Fruit fly (Drosophila melanogaster) whole organism, embryonic: ENCODE data around the gene H.

Source experiments
- Ada2b ChIP-seq: fragments of 200-800 bp; sonication (Bioruptor generic); IDR thresholded peaks from 2 replicates; pipeline ENCODE4 v1.3.6; 2022; ENCODE audit warnings: missing biosample characterization, missing genetic modification characterization
- CG10267 ChIP-seq: fragments of 200-800 bp; sonication (Bioruptor generic); optimal IDR thresholded peaks from 2 replicates; lab custom pipeline; 2018; ENCODE audit warnings: missing biosample characterization, mild to moderate bottlenecking, missing genetic modification characterization, moderate library complexity
- CG10654 ChIP-seq: fragments of 200-800 bp; sonication (Bioruptor generic); optimal IDR thresholded peaks from 2 replicates; lab custom pipeline; 2016; ENCODE audit warnings: missing biosample characterization, missing genetic modification characterization
- CG12219 ChIP-seq: fragments of 200-800 bp; sonication (Bioruptor generic); optimal IDR thresholded peaks from 3 replicates; lab custom pipeline; 2018; ENCODE audit warnings: missing biosample characterization, mild to moderate bottlenecking, missing genetic modification characterization
- CG13424 ChIP-seq: fragments of 200-800 bp; sonication (Bioruptor generic); optimal IDR thresholded peaks from 2 replicates; lab custom pipeline; 2019; ENCODE audit warnings: missing biosample characterization, mild to moderate bottlenecking, missing genetic modification characterization, moderate library complexity
- CG14860 ChIP-seq: fragments of 200-800 bp; sonication (Bioruptor generic); IDR thresholded peaks from 3 replicates; pipeline ENCODE4 v1.3.6; 2022; ENCODE audit warnings: missing biosample characterization, missing genetic modification characterization; ENCODE audit not compliant: partially characterized antibody
- CG16813 ChIP-seq: fragments of 200-800 bp; sonication (Bioruptor generic); IDR thresholded peaks from 3 replicates; pipeline ENCODE4 v1.3.6; 2022; ENCODE audit warnings: missing biosample characterization, missing genetic modification characterization; ENCODE audit not compliant: partially characterized antibody
- CG2199 ChIP-seq: fragments of 200-800 bp; sonication (Bioruptor generic); IDR thresholded peaks from 3 replicates; pipeline ENCODE4 v1.3.6; 2022; ENCODE audit warnings: missing biosample characterization, missing genetic modification characterization
- CG2678 ChIP-seq: fragments of 200-800 bp; sonication (Bioruptor generic); optimal IDR thresholded peaks from 3 replicates; lab custom pipeline; 2019; ENCODE audit warnings: missing biosample characterization, mild to moderate bottlenecking, missing genetic modification characterization, moderate library complexity
- CG2889 ChIP-seq: fragments of 200-800 bp; sonication (Bioruptor generic); IDR thresholded peaks from 3 replicates; pipeline ENCODE4 v1.3.6; 2022; ENCODE audit warnings: missing biosample characterization, missing genetic modification characterization
- CG34224 ChIP-seq: fragments of 200-800 bp; sonication (Bioruptor generic); IDR thresholded peaks from 3 replicates; pipeline ENCODE4 v1.3.6; 2022; ENCODE audit warnings: missing biosample characterization, missing genetic modification characterization; ENCODE audit not compliant: partially characterized antibody
- CG3847 ChIP-seq: fragments of 200-800 bp; sonication (Bioruptor generic); IDR thresholded peaks from 2 replicates; pipeline ENCODE4 v1.3.6; 2022; ENCODE audit warnings: missing biosample characterization, missing genetic modification characterization
- CG4360 ChIP-seq: fragments of 200-800 bp; sonication (Bioruptor generic); IDR thresholded peaks from 2 replicates; pipeline ENCODE4 v1.3.6; 2022; ENCODE audit warnings: missing biosample characterization, missing genetic modification characterization
- CG6791 ChIP-seq: fragments of 200-800 bp; sonication (Bioruptor generic); IDR thresholded peaks from 3 replicates; pipeline ENCODE4 v1.3.6; 2022; ENCODE audit warnings: missing biosample characterization, missing genetic modification characterization; ENCODE audit not compliant: partially characterized antibody
- CG9215 ChIP-seq: fragments of 200-800 bp; sonication (Bioruptor generic); IDR thresholded peaks from 2 replicates; pipeline ENCODE4 v1.3.6; 2022; ENCODE audit warnings: missing biosample characterization, missing genetic modification characterization
- Dbx ChIP-seq: fragments of 200-800 bp; sonication (Bioruptor generic); IDR thresholded peaks from 3 replicates; pipeline ENCODE4 v1.3.6; 2022; ENCODE audit warnings: missing biosample characterization, missing genetic modification characterization
- Doc2 ChIP-seq: fragments of 200-800 bp; sonication (Bioruptor generic); IDR thresholded peaks from 2 replicates; pipeline ENCODE4 v1.3.6; 2022; ENCODE audit warnings: missing biosample characterization, missing genetic modification characterization
- Dp ChIP-seq: fragments of 200-800 bp; sonication (Bioruptor generic); optimal IDR thresholded peaks from 2 replicates; lab custom pipeline; 2018; ENCODE audit warnings: missing biosample characterization, mild to moderate bottlenecking, missing genetic modification characterization, moderate library complexity
- Gsc ChIP-seq: fragments of 200-800 bp; sonication (Bioruptor generic); IDR thresholded peaks from 2 replicates; pipeline ENCODE4 v1.3.6; 2022; ENCODE audit warnings: missing biosample characterization, missing genetic modification characterization
- H15 ChIP-seq: fragments of 200-800 bp; sonication (Bioruptor generic); IDR thresholded peaks from 3 replicates; pipeline ENCODE4 v1.3.6; 2022; ENCODE audit warnings: missing biosample characterization, missing genetic modification characterization
- Hand ChIP-seq: fragments of 200-800 bp; sonication (Bioruptor generic); optimal IDR thresholded peaks from 2 replicates; lab custom pipeline; 2017; ENCODE audit warnings: mild to moderate bottlenecking, missing biosample characterization, missing genetic modification reagents, missing genetic modification characterization
- HmgZ ChIP-seq: fragments of 200-800 bp; sonication (Bioruptor generic); optimal IDR thresholded peaks from 2 replicates; lab custom pipeline; 2018; ENCODE audit warnings: missing biosample characterization, mild to moderate bottlenecking, missing genetic modification characterization
- MESR4 ChIP-seq: fragments of 200-800 bp; sonication (Bioruptor generic); optimal IDR thresholded peaks from 2 replicates; lab custom pipeline; 2018; ENCODE audit warnings: missing biosample characterization, mild to moderate bottlenecking, missing genetic modification characterization, moderate library complexity
- Nf-YA ChIP-seq: fragments of 200-800 bp; sonication (Bioruptor generic); IDR thresholded peaks from 2 replicates; pipeline ENCODE4 v1.3.6; 2022; ENCODE audit warnings: missing biosample characterization, missing genetic modification characterization
- PHDP ChIP-seq: fragments of 200-800 bp; sonication (Bioruptor generic); optimal IDR thresholded peaks from 3 replicates; lab custom pipeline; 2018; ENCODE audit warnings: missing biosample characterization, mild to moderate bottlenecking, missing genetic modification characterization, moderate library complexity
- abd-A ChIP-seq: fragments of 200-800 bp; sonication (Bioruptor generic); optimal IDR thresholded peaks from 3 replicates; lab custom pipeline; 2019; ENCODE audit warnings: missing biosample characterization, mild to moderate bottlenecking, missing genetic modification characterization, moderate library complexity
- amos ChIP-seq: fragments of 200-800 bp; sonication (Bioruptor generic); IDR thresholded peaks from 2 replicates; pipeline ENCODE4 v1.3.6; 2022; ENCODE audit warnings: missing biosample characterization, missing genetic modification characterization; ENCODE audit not compliant: partially characterized antibody
- bbx ChIP-seq: fragments of 200-800 bp; sonication (Bioruptor generic); IDR thresholded peaks from 2 replicates; pipeline ENCODE4 v1.3.6; 2022; ENCODE audit warnings: missing biosample characterization, missing genetic modification characterization; ENCODE audit not compliant: partially characterized antibody
- bigmax ChIP-seq: fragments of 200-800 bp; sonication (Bioruptor generic); optimal IDR thresholded peaks from 2 replicates; lab custom pipeline; 2018; ENCODE audit warnings: missing biosample characterization, mild to moderate bottlenecking, missing genetic modification characterization
- bsh ChIP-seq, 2 experiments: fragments of 200-800 bp; sonication (Bioruptor generic); optimal IDR thresholded peaks; 2 replicates each; lab custom pipeline; 2017 to 2018; ENCODE audit warnings: mild to moderate bottlenecking in 2 of 2, missing biosample characterization in 2 of 2, missing genetic modification characterization in 2 of 2, moderate library complexity in 1 of 2
- chn ChIP-seq: fragments of 200-800 bp; sonication (Bioruptor generic); optimal IDR thresholded peaks from 2 replicates; lab custom pipeline; 2016; ENCODE audit warnings: missing biosample characterization, missing genetic modification characterization
- ci ChIP-seq: fragments of 200-800 bp; sonication (Bioruptor generic); IDR thresholded peaks from 3 replicates; pipeline ENCODE4 v1.3.6; 2022; ENCODE audit warnings: missing biosample characterization, missing genetic modification characterization
- crol ChIP-seq: fragments of 200-800 bp; sonication (Bioruptor generic); IDR thresholded peaks from 2 replicates; pipeline ENCODE4 v1.3.6; 2022; ENCODE audit warnings: missing biosample characterization, missing genetic modification characterization
- crp ChIP-seq, 2 experiments: fragments of 200-800 bp; sonication (Bioruptor generic); optimal IDR thresholded peaks; 2 replicates in 1 of 2; 3 replicates in 1 of 2; lab custom pipeline; 2017; ENCODE audit warnings: missing biosample characterization in 2 of 2, missing genetic modification characterization in 2 of 2, mild to moderate bottlenecking in 1 of 2, moderate library complexity in 1 of 2
- dm ChIP-seq: fragments of 200-800 bp; sonication (Bioruptor generic); optimal IDR thresholded peaks from 3 replicates; lab custom pipeline; 2016; ENCODE audit warnings: missing biosample characterization, missing genetic modification characterization
- ems ChIP-seq: fragments of 200-800 bp; sonication (Bioruptor generic); optimal IDR thresholded peaks from 3 replicates; lab custom pipeline; 2016; ENCODE audit warnings: missing biosample characterization, missing genetic modification characterization
- esg ChIP-seq: fragments of 200-800 bp; sonication (Bioruptor generic); conservative IDR thresholded peaks from 2 replicates; pipeline ENCODE4 v1.3.6; 2022; ENCODE audit warnings: missing biosample characterization, missing genetic modification characterization
- fu2 ChIP-seq: fragments of 200-800 bp; sonication (Bioruptor generic); optimal IDR thresholded peaks from 2 replicates; lab custom pipeline; 2016; ENCODE audit warnings: missing biosample characterization, missing genetic modification characterization
- gsb ChIP-seq: fragments of 200-800 bp; sonication (Bioruptor generic); IDR thresholded peaks from 2 replicates; pipeline ENCODE4 v1.3.6; 2022; ENCODE audit warnings: missing biosample characterization, missing genetic modification characterization
- knrl ChIP-seq: fragments of 200-800 bp; sonication (Bioruptor generic); IDR thresholded peaks from 3 replicates; pipeline ENCODE4 v1.3.6; 2022; ENCODE audit warnings: missing biosample characterization, missing genetic modification characterization; ENCODE audit not compliant: partially characterized antibody
- nmo ChIP-seq: fragments of 200-800 bp; sonication (Bioruptor generic); optimal IDR thresholded peaks from 2 replicates; lab custom pipeline; 2018; ENCODE audit warnings: missing biosample characterization, mild to moderate bottlenecking, missing genetic modification characterization, moderate library complexity
- onecut ChIP-seq: fragments of 200-800 bp; sonication (Bioruptor generic); IDR thresholded peaks from 2 replicates; pipeline ENCODE4 v1.3.6; 2022; ENCODE audit warnings: missing biosample characterization, missing genetic modification characterization
- pan ChIP-seq, 4 experiments: fragments of >200 bp in 3 of 4; fragments of 200-800 bp in 1 of 4; sonication (Bioruptor generic) in 1 of 4; optimal IDR thresholded peaks in 3 of 4; IDR thresholded peaks in 1 of 4; 2 replicates each; pipeline versions ENCODE4 v1.3.6 to Lab custom; 2017 to 2022; ENCODE audit warnings: missing biosample characterization in 2 of 4, missing genetic modification characterization in 2 of 4, mixed read lengths in 1 of 4
- pzg ChIP-seq: fragments of 200-800 bp; sonication (Bioruptor generic); optimal IDR thresholded peaks from 3 replicates; lab custom pipeline; 2018; ENCODE audit warnings: missing biosample characterization, mild to moderate bottlenecking, missing genetic modification characterization, moderate library complexity
- sug ChIP-seq: fragments of 200-800 bp; optimal IDR thresholded peaks from 2 replicates; lab custom pipeline; 2019; ENCODE audit warnings: missing biosample characterization, mild to moderate bottlenecking, missing genetic modification characterization, moderate library complexity
- vvl ChIP-seq: fragments of 200-800 bp; sonication (Bioruptor generic); IDR thresholded peaks from 2 replicates; pipeline ENCODE4 v1.3.6; 2022; ENCODE audit warnings: missing biosample characterization, missing genetic modification characterization
- wek ChIP-seq: fragments of 200-800 bp; sonication (Bioruptor generic); optimal IDR thresholded peaks from 3 replicates; lab custom pipeline; 2018; ENCODE audit warnings: missing biosample characterization, mild to moderate bottlenecking, missing genetic modification characterization, moderate library complexity
- zen ChIP-seq: fragments of 200-800 bp; sonication (Bioruptor generic); optimal IDR thresholded peaks from 3 replicates; lab custom pipeline; 2018; ENCODE audit warnings: missing biosample characterization, mild to moderate bottlenecking, missing genetic modification characterization, moderate library complexity
- zen2 ChIP-seq: fragments of 200-800 bp; sonication (Bioruptor generic); IDR thresholded peaks from 3 replicates; pipeline ENCODE4 v1.3.6; 2022; ENCODE audit warnings: missing biosample characterization, missing genetic modification characterization; ENCODE audit not compliant: partially characterized antibody

The H gene

DNA sequence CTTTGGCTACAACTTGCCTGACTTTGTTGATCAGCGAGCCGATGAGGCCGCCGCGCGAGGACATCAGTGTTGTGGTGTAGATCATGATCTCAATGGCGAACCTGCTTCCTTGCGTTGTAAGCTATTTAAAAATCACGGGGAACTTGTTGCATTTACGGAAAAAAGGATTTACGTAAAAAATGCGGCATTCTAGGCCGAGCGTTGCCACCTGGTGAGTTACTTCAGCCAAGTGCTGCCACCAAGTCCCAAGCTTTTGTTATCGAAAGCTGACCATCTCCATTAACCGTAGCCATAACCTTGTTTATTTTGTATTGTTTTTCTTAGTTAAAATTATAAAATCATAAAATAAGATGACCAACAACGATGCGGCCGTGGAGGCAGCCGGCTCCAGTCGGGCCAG, 44.9 kb upstream of the H start, which contains the start of the genes TFAM and CG5412 (continued):
- TF ChIP-seq onecut (GFP tag; lab: Robert Waterston, UW) (no peak), sug (tag; lab: Kevin White, UChicago) (no peak), pzg (GFP tag; lab: Kevin White, UChicago) (peak; percentile 66), abd-A (no peak), bsh (GFP tag; optimal IDR thresholded peaks at IDR 0.05; lab: Kevin White, UChicago) (no peak), CG12219 (GFP tag; lab: Kevin White, UChicago) (no peak), CG2678 (tag; lab: Kevin White, UChicago) (no peak), CG10654 (GFP tag; lab: Kevin White, UChicago) (no peak), CG2199 (GFP tag; lab: Robert Waterston, UW) (no peak), fu2 (GFP tag; lab: Kevin White, UChicago) (no peak), chn (GFP tag; lab: Kevin White, UChicago) (no peak), nmo (GFP tag; lab: Kevin White, UChicago) (peak; percentile 14), vvl (GFP tag; lab: Robert Waterston, UW) (no peak; the same call in none of the 2 replicates), MESR4 (GFP tag; lab: Kevin White, UChicago) (peak; percentile 83), H15 (GFP tag; lab: Robert Waterston, UW) (no peak), CG10267 (no peak), CG13424 (no peak), CG14860 (GFP tag; lab: Robert Waterston, UW) (no peak), CG16813 (GFP tag; lab: Robert Waterston, UW) (peak; percentile 55; the same call in 2 of the 3 replicates), Doc2 (GFP tag; lab: Robert Waterston, UW) (no peak), zen2 (GFP tag; lab: Robert Waterston, UW) (peak; percentile 33; the same call in 1 of the 3 replicates), CG6791 (GFP tag; lab: Robert Waterston, UW) (peak; percentile 45; the same call in 2 of the 3 replicates), Dp (peak; percentile 38), crp (GFP tag; optimal IDR thresholded peaks at IDR 0.05; lab: Kevin White, UChicago) (no peak), Gsc (GFP tag; lab: Robert Waterston, UW) (no peak), wek (GFP tag; lab: Kevin White, UChicago) (no peak), bigmax (GFP tag; lab: Kevin White, UChicago) (peak; percentile 96), amos (GFP tag; lab: Robert Waterston, UW) (peak; percentile 45; the same call in 1 of the 2 replicates), PHDP (no peak), ci (GFP tag; lab: Robert Waterston, UW) (0 out of 3 replicates have a peak, but pooled peaks have one; percentile 9), CG4360 (GFP tag; lab: Robert Waterston, UW) (no peak), ems (GFP tag; lab: Kevin White, UChicago) (no peak), pan (optimal IDR thresholded peaks at IDR 0.05; lab: Kevin White, UChicago) (no peak), pan (GFP tag; optimal IDR thresholded peaks at IDR 0.05 in 1 of 2, IDR thresholded peaks at IDR 0.05 in 1 of 2) (no peak), esg (no peak), Dbx (GFP tag; lab: Robert Waterston, UW) (no peak), gsb (no peak), Ada2b (no peak), dm (peak; percentile 24), knrl (GFP tag; lab: Robert Waterston, UW) (no peak), crol (0 out of 2 replicates have a peak, but pooled peaks have one; percentile 2), CG2889 (GFP tag; lab: Robert Waterston, UW) (no peak), zen (tag; lab: Kevin White, UChicago) (no peak), HmgZ (no peak), CG9215 (GFP tag; lab: Robert Waterston, UW) (no peak), CG3847 (peak; percentile 37; the same call in 1 of the 2 replicates), Hand (no peak), bbx (peak; percentile 61; the same call in 1 of the 2 replicates), Nf-YA (GFP tag; lab: Robert Waterston, UW) (no peak), CG34224 (no peak)
